Fruit fly (Drosophila melanogaster): ENCODE measurements around the gene tna.

DNA sequence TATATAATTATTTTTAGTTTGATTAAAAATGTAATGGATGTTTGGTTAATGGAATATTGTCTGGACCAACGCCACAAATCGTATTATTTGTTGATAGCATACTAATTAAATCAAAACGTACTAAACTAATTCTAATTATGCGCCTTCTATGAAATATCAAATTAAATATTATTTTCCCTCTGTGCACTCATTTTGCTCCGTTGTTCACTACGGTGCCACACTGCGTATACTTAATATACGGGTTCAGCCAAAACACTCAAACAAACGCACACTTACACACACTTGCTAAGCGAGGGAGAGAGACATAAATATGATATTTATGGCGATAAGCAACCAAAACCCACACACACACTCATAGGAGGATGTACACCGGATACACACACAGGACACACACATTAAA, 6.2 kb upstream of the tna start:
- TF ChIP-seq pan (optimal IDR thresholded peaks at IDR 0.05) = no peak
- no peak for TF ChIP-seq usp (GFP tag; optimal IDR thresholded peaks at IDR 0.05)
- no peak for TF ChIP-seq psq (optimal IDR thresholded peaks at IDR 0.05)
